Fruit fly (Drosophila melanogaster) whole organism: ENCODE data around the gene CG17477.

Experiments used
- CG8478 ChIP-seq: fragments of >200 bp; optimal IDR thresholded peaks from 2 replicates; lab custom pipeline; 2018; ENCODE audit warnings: inconsistent platforms
- EcR ChIP-seq, 2 experiments: fragments of >200 bp; optimal IDR thresholded peaks; 2 replicates each; lab custom pipeline; 2017; ENCODE audit warnings: missing biosample characterization in 2 of 2, missing genetic modification characterization in 2 of 2, missing genetic modification reagents in 2 of 2
- pan ChIP-seq: fragments of >200 bp; optimal IDR thresholded peaks from 2 replicates; lab custom pipeline; 2017
- psq ChIP-seq: fragments of >200 bp; optimal IDR thresholded peaks from 2 replicates; lab custom pipeline; 2017
- usp ChIP-seq: fragments of >200 bp; optimal IDR thresholded peaks from 2 replicates; lab custom pipeline; 2017; ENCODE audit warnings: missing biosample characterization, missing genetic modification characterization, mixed read lengths

dm6 chr3R:17116231-17116630, 10.5 kb downstream of the CG17477 start:
- TF ChIP-seq psq (lab: Kevin White, UChicago) (no peak), EcR (GFP tag; optimal IDR thresholded peaks at IDR 0.05; lab: Kevin White, UChicago) (no peak), pan (lab: Kevin White, UChicago) (no peak), usp (GFP tag; lab: Kevin White, UChicago) (no peak), CG8478 (no peak)
